Fruit fly (Drosophila melanogaster) whole organism, embryonic: ENCODE data around the gene CG42852.

Experiments
- ATbp ChIP-seq: fragments of 200-800 bp; sonication (Bioruptor generic); optimal IDR thresholded peaks from 2 replicates; lab custom pipeline; 2017; ENCODE audit warnings: missing biosample characterization, mild to moderate bottlenecking, missing genetic modification characterization, missing genetic modification reagents
- Bdp1 ChIP-seq: fragments of 200-800 bp; sonication (Bioruptor generic); optimal IDR thresholded peaks from 3 replicates; lab custom pipeline; 2016; ENCODE audit warnings: missing biosample characterization, missing genetic modification characterization
- CG10209 ChIP-seq: fragments of 200-800 bp; sonication (Bioruptor generic); optimal IDR thresholded peaks from 3 replicates; lab custom pipeline; 2017; ENCODE audit warnings: missing biosample characterization, mild to moderate bottlenecking, missing genetic modification characterization, missing genetic modification reagents
- CG1024 ChIP-seq: fragments of 200-800 bp; sonication (Bioruptor generic); IDR thresholded peaks from 2 replicates; pipeline ENCODE4 v1.3.6; 2022; ENCODE audit warnings: missing biosample characterization, missing genetic modification characterization
- CG10267 ChIP-seq: fragments of 200-800 bp; sonication (Bioruptor generic); optimal IDR thresholded peaks from 2 replicates; lab custom pipeline; 2018; ENCODE audit warnings: missing biosample characterization, mild to moderate bottlenecking, missing genetic modification characterization, moderate library complexity
- CG10543 ChIP-seq: fragments of 200-800 bp; sonication (Bioruptor generic); optimal IDR thresholded peaks from 3 replicates; lab custom pipeline; 2017; ENCODE audit warnings: missing biosample characterization, mild to moderate bottlenecking, missing genetic modification characterization, moderate library complexity
- CG11093 ChIP-seq: fragments of 200-800 bp; sonication (Bioruptor generic); IDR thresholded peaks from 3 replicates; pipeline ENCODE4 v1.3.6; 2022; ENCODE audit warnings: missing biosample characterization, missing genetic modification characterization
- CG11695 ChIP-seq: fragments of 200-800 bp; sonication (Bioruptor generic); IDR thresholded peaks from 3 replicates; pipeline ENCODE4 v1.3.6; 2022; ENCODE audit warnings: missing biosample characterization, missing genetic modification characterization
- CG11723 ChIP-seq: fragments of 200-800 bp; sonication (Bioruptor generic); optimal IDR thresholded peaks from 2 replicates; lab custom pipeline; 2017; ENCODE audit warnings: missing biosample characterization, mild to moderate bottlenecking, missing genetic modification characterization
- CG12769 ChIP-seq: fragments of 200-800 bp; sonication (Bioruptor generic); optimal IDR thresholded peaks from 2 replicates; lab custom pipeline; 2019; ENCODE audit warnings: missing biosample characterization, mild to moderate bottlenecking, missing genetic modification characterization, moderate library complexity
- CG13123 ChIP-seq: fragments of 200-800 bp; sonication (Bioruptor generic); optimal IDR thresholded peaks from 2 replicates; lab custom pipeline; 2016; ENCODE audit warnings: missing biosample characterization, missing genetic modification characterization
- CG13424 ChIP-seq: fragments of 200-800 bp; sonication (Bioruptor generic); optimal IDR thresholded peaks from 2 replicates; lab custom pipeline; 2019; ENCODE audit warnings: missing biosample characterization, mild to moderate bottlenecking, missing genetic modification characterization, moderate library complexity
- CG15011 ChIP-seq: fragments of 200-800 bp; sonication (Bioruptor generic); optimal IDR thresholded peaks from 3 replicates; lab custom pipeline; 2018; ENCODE audit warnings: missing biosample characterization, mild to moderate bottlenecking, missing genetic modification characterization
- CG15601 ChIP-seq: fragments of 200-800 bp; sonication (Bioruptor generic); optimal IDR thresholded peaks from 3 replicates; lab custom pipeline; 2019; ENCODE audit warnings: missing biosample characterization, mild to moderate bottlenecking, missing genetic modification characterization, moderate library complexity
- CG1602 ChIP-seq: fragments of 200-800 bp; sonication (Bioruptor generic); optimal IDR thresholded peaks from 3 replicates; lab custom pipeline; 2016; ENCODE audit warnings: missing biosample characterization, missing genetic modification characterization
- CG1603 ChIP-seq: fragments of 200-800 bp; sonication (Bioruptor generic); optimal IDR thresholded peaks from 2 replicates; lab custom pipeline; 2019; ENCODE audit warnings: missing biosample characterization, mild to moderate bottlenecking, missing genetic modification characterization, moderate library complexity
- CG16863 ChIP-seq: fragments of 200-800 bp; sonication (Bioruptor generic); optimal IDR thresholded peaks from 3 replicates; lab custom pipeline; 2016; ENCODE audit warnings: missing biosample characterization, missing genetic modification characterization
- CG18619 ChIP-seq: fragments of 200-800 bp; sonication (Bioruptor generic); optimal IDR thresholded peaks from 3 replicates; lab custom pipeline; 2017; ENCODE audit warnings: missing biosample characterization, mild to moderate bottlenecking, missing genetic modification characterization
- CG31388 ChIP-seq: fragments of 200-800 bp; sonication (Bioruptor generic); optimal IDR thresholded peaks from 2 replicates; lab custom pipeline; 2016; ENCODE audit warnings: missing biosample characterization, missing genetic modification characterization
- CG32767 ChIP-seq: fragments of 200-800 bp; sonication (Bioruptor generic); IDR thresholded peaks from 2 replicates; pipeline ENCODE4 v1.3.6; 2022; ENCODE audit warnings: missing biosample characterization, missing genetic modification characterization
- CG4424 ChIP-seq: fragments of 200-800 bp; sonication (Bioruptor generic); optimal IDR thresholded peaks from 3 replicates; lab custom pipeline; 2016; ENCODE audit warnings: missing biosample characterization, missing genetic modification characterization
- CG6765 ChIP-seq: fragments of 200-800 bp; sonication (Bioruptor generic); optimal IDR thresholded peaks from 3 replicates; lab custom pipeline; 2017; ENCODE audit warnings: missing biosample characterization, mild to moderate bottlenecking, missing genetic modification characterization
- CG7372 ChIP-seq: fragments of 200-800 bp; sonication (Bioruptor generic); IDR thresholded peaks from 2 replicates; pipeline ENCODE4 v1.3.6; 2022; ENCODE audit warnings: missing biosample characterization, missing genetic modification characterization
- CG7839 ChIP-seq: fragments of 200-800 bp; sonication (Bioruptor generic); optimal IDR thresholded peaks from 3 replicates; lab custom pipeline; 2018; ENCODE audit warnings: missing biosample characterization, mild to moderate bottlenecking, missing genetic modification characterization, moderate library complexity
- CG9727 ChIP-seq: fragments of 200-800 bp; sonication (Bioruptor generic); optimal IDR thresholded peaks from 3 replicates; lab custom pipeline; 2017; ENCODE audit warnings: missing biosample characterization, mild to moderate bottlenecking, missing genetic modification characterization
- E2f1 ChIP-seq: fragments of 200-800 bp; sonication (Bioruptor generic); IDR thresholded peaks from 2 replicates; pipeline ENCODE4 v1.3.6; 2022; ENCODE audit warnings: missing biosample characterization, missing genetic modification characterization
- Fer1 ChIP-seq: fragments of 200-800 bp; sonication (Bioruptor generic); optimal IDR thresholded peaks from 2 replicates; lab custom pipeline; 2017; ENCODE audit warnings: missing biosample characterization, mild to moderate bottlenecking, missing genetic modification characterization
- HLHmδ ChIP-seq: fragments of 200-800 bp; sonication (Bioruptor generic); optimal IDR thresholded peaks from 2 replicates; lab custom pipeline; 2018; ENCODE audit warnings: missing biosample characterization, mild to moderate bottlenecking, missing genetic modification characterization, moderate library complexity
- Hmx ChIP-seq: fragments of 200-800 bp; sonication (Bioruptor generic); optimal IDR thresholded peaks from 2 replicates; lab custom pipeline; 2016; ENCODE audit warnings: missing biosample characterization, missing genetic modification characterization
- NFAT ChIP-seq: fragments of 200-800 bp; sonication (Bioruptor generic); IDR thresholded peaks from 2 replicates; pipeline ENCODE4 v1.3.6; 2022; ENCODE audit warnings: missing biosample characterization, missing genetic modification characterization
- NK7.1 ChIP-seq: fragments of 200-800 bp; sonication (Bioruptor generic); optimal IDR thresholded peaks from 3 replicates; lab custom pipeline; 2016; ENCODE audit warnings: missing biosample characterization, missing genetic modification characterization
- Nf-YC ChIP-seq: fragments of 200-800 bp; optimal IDR thresholded peaks from 3 replicates; lab custom pipeline; 2019; ENCODE audit warnings: missing biosample characterization, mild to moderate bottlenecking, missing genetic modification characterization, moderate library complexity
- Oli ChIP-seq: fragments of 200-800 bp; sonication (Bioruptor generic); optimal IDR thresholded peaks from 2 replicates; lab custom pipeline; 2018; ENCODE audit warnings: missing biosample characterization, mild to moderate bottlenecking, missing genetic modification characterization, moderate library complexity
- Opbp ChIP-seq: fragments of 200-800 bp; sonication (Bioruptor generic); IDR thresholded peaks from 3 replicates; pipeline ENCODE4 v1.3.6; 2022; ENCODE audit warnings: missing biosample characterization, missing genetic modification characterization; ENCODE audit not compliant: partially characterized antibody
- Ptx1 ChIP-seq: fragments of 200-800 bp; sonication (Bioruptor generic); IDR thresholded peaks from 2 replicates; pipeline ENCODE4 v1.3.6; 2022; ENCODE audit warnings: missing biosample characterization, missing genetic modification characterization
- Sry-δ ChIP-seq: fragments of 200-800 bp; sonication (Bioruptor generic); optimal IDR thresholded peaks from 2 replicates; lab custom pipeline; 2016; ENCODE audit warnings: missing biosample characterization, missing genetic modification characterization
- az2 ChIP-seq: fragments of 200-800 bp; sonication (Bioruptor generic); optimal IDR thresholded peaks from 3 replicates; lab custom pipeline; 2016; ENCODE audit warnings: missing biosample characterization, missing genetic modification characterization
- danr ChIP-seq: fragments of 200-800 bp; sonication (Bioruptor generic); IDR thresholded peaks from 2 replicates; pipeline ENCODE4 v1.3.6; 2022; ENCODE audit warnings: missing biosample characterization, missing genetic modification characterization
- gro ChIP-seq: fragments of 200-800 bp; sonication (Bioruptor generic); optimal IDR thresholded peaks from 2 replicates; lab custom pipeline; 2016; ENCODE audit warnings: missing biosample characterization, missing genetic modification characterization
- kah ChIP-seq: fragments of 200-800 bp; sonication (Bioruptor generic); optimal IDR thresholded peaks from 2 replicates; lab custom pipeline; 2018; ENCODE audit warnings: missing biosample characterization, mild to moderate bottlenecking, missing genetic modification characterization
- kni ChIP-seq: fragments of 200-800 bp; sonication (Bioruptor generic); optimal IDR thresholded peaks from 3 replicates; lab custom pipeline; 2017; ENCODE audit warnings: mild to moderate bottlenecking, missing biosample characterization, missing genetic modification reagents, missing genetic modification characterization
- lab ChIP-seq: fragments of 200-800 bp; sonication (Bioruptor generic); optimal IDR thresholded peaks from 3 replicates; lab custom pipeline; 2017; ENCODE audit warnings: missing biosample characterization, missing genetic modification characterization, mild to moderate bottlenecking, moderate library complexity, missing genetic modification reagents
- org-1 ChIP-seq: fragments of 200-800 bp; sonication (Bioruptor generic); optimal IDR thresholded peaks from 2 replicates; lab custom pipeline; 2017; ENCODE audit warnings: missing biosample characterization, missing genetic modification characterization
- psq ChIP-seq: fragments of 200-800 bp; sonication (Bioruptor generic); optimal IDR thresholded peaks from 2 replicates; lab custom pipeline; 2017; ENCODE audit warnings: missing biosample characterization, missing genetic modification characterization
- sc ChIP-seq, 3 experiments: fragments of >200 bp in 2 of 3; fragments of 200-800 bp in 1 of 3; sonication (Bioruptor generic) in 1 of 3; optimal IDR thresholded peaks; 2 replicates in 2 of 3; 3 replicates in 1 of 3; lab custom pipeline; 2017; ENCODE audit warnings: mild to moderate bottlenecking in 1 of 3, missing biosample characterization in 1 of 3, missing genetic modification characterization in 1 of 3, missing genetic modification reagents in 1 of 3
- sim ChIP-seq: fragments of 200-800 bp; sonication (Bioruptor generic); IDR thresholded peaks from 2 replicates; pipeline ENCODE4 v1.3.6; 2022; ENCODE audit warnings: missing biosample characterization, missing genetic modification characterization
- sqz ChIP-seq: fragments of 200-800 bp; sonication (Bioruptor generic); optimal IDR thresholded peaks from 3 replicates; lab custom pipeline; 2018; ENCODE audit warnings: missing biosample characterization, mild to moderate bottlenecking, missing genetic modification characterization
- trh ChIP-seq: fragments of 200-800 bp; sonication (Bioruptor generic); optimal IDR thresholded peaks from 2 replicates; lab custom pipeline; 2016; ENCODE audit warnings: missing biosample characterization, missing genetic modification characterization
- unpg ChIP-seq: fragments of 200-800 bp; sonication (Bioruptor generic); optimal IDR thresholded peaks from 3 replicates; lab custom pipeline; 2018; ENCODE audit warnings: missing biosample characterization, mild to moderate bottlenecking, missing genetic modification characterization, moderate library complexity
- vvl ChIP-seq: fragments of 200-800 bp; sonication (Bioruptor generic); IDR thresholded peaks from 2 replicates; pipeline ENCODE4 v1.3.6; 2022; ENCODE audit warnings: missing biosample characterization, missing genetic modification characterization
- wdn ChIP-seq: fragments of 200-800 bp; sonication (Bioruptor generic); IDR thresholded peaks from 2 replicates; pipeline ENCODE4 v1.3.6; 2022; ENCODE audit warnings: missing biosample characterization, missing genetic modification characterization
- yki ChIP-seq: fragments of >200 bp; optimal IDR thresholded peaks from 3 replicates; lab custom pipeline; 2018

Gene CG42852

dm6 chr3L:16760274-16760673 is 5.0 kb downstream of the CG42852 start (continued):
- TF ChIP-seq Fer1 (GFP tag; lab: Kevin White, UChicago), result no peak
- no peak for TF ChIP-seq yki (lab: Kevin White, UChicago)
- no peak for TF ChIP-seq Opbp
- TF ChIP-seq trh (GFP tag; lab: Kevin White, UChicago), result no peak
- TF ChIP-seq CG11093 (GFP tag; lab: Robert Waterston, UW), result no peak
- no peak for TF ChIP-seq psq (GFP tag; lab: Kevin White, UChicago)
- no peak for TF ChIP-seq CG11695
- no peak for TF ChIP-seq CG32767 (GFP tag; lab: Robert Waterston, UW)
- no peak for TF ChIP-seq wdn
- TF ChIP-seq Oli (tag; lab: Kevin White, UChicago), result peak; percentile 59
- TF ChIP-seq CG10267, result peak; percentile 14
- no peak for TF ChIP-seq kni (GFP tag; lab: Kevin White, UChicago)
- TF ChIP-seq HLHmδ (GFP tag; lab: Kevin White, UChicago), result no peak
- no peak for TF ChIP-seq Bdp1 (GFP tag; lab: Kevin White, UChicago)
- TF ChIP-seq gro (GFP tag; lab: Kevin White, UChicago), result no peak
- TF ChIP-seq CG10209 (GFP tag; lab: Kevin White, UChicago), result peak; percentile 20
- TF ChIP-seq CG18619 (GFP tag; lab: Kevin White, UChicago), result peak; percentile 4
- TF ChIP-seq CG13424 (tag; lab: Kevin White, UChicago), result peak; percentile 20
- peak; percentile 39; the same call in 1 of the 2 replicates for TF ChIP-seq vvl (GFP tag; lab: Robert Waterston, UW)
- TF ChIP-seq CG6765 (GFP tag; lab: Kevin White, UChicago), result no peak
- TF ChIP-seq CG11723 (GFP tag; lab: Kevin White, UChicago), result no peak
- no peak for TF ChIP-seq Nf-YC
- TF ChIP-seq Sry-δ (GFP tag; lab: Kevin White, UChicago), result no peak
- TF ChIP-seq NFAT (GFP tag; lab: Robert Waterston, UW), result no peak
- TF ChIP-seq lab (GFP tag; lab: Kevin White, UChicago), result peak; percentile 0
- TF ChIP-seq Hmx (GFP tag; lab: Kevin White, UChicago), result no peak
- TF ChIP-seq CG31388 (GFP tag; lab: Kevin White, UChicago), result no peak
- no peak for TF ChIP-seq E2f1 (GFP tag; lab: Robert Waterston, UW)
- TF ChIP-seq CG9727 (GFP tag; lab: Kevin White, UChicago), result no peak
- TF ChIP-seq CG15011, result no peak
- no peak for TF ChIP-seq CG10543 (GFP tag; lab: Kevin White, UChicago)
- no peak for TF ChIP-seq org-1 (GFP tag; lab: Kevin White, UChicago)
- peak; percentile 35 for TF ChIP-seq CG4424 (GFP tag; lab: Kevin White, UChicago)
- TF ChIP-seq CG7839 (tag; lab: Kevin White, UChicago), result peak; percentile 52
- TF ChIP-seq CG12769 (tag; lab: Kevin White, UChicago), result peak; percentile 44
- no peak for TF ChIP-seq CG7372 (GFP tag; lab: Robert Waterston, UW)
- TF ChIP-seq CG16863 (GFP tag; lab: Kevin White, UChicago), result peak; percentile 39
- peak; percentile 64 for TF ChIP-seq az2 (GFP tag; lab: Kevin White, UChicago)
- peak; percentile 43; the same call in 1 of the 2 replicates for TF ChIP-seq Ptx1 (GFP tag; lab: Robert Waterston, UW)
- peak; percentile 8 for TF ChIP-seq CG1602 (GFP tag; lab: Kevin White, UChicago)
- TF ChIP-seq sc (optimal IDR thresholded peaks at IDR 0.05; lab: Kevin White, UChicago), result no peak
- peak; percentile 36 for TF ChIP-seq sc (GFP tag; optimal IDR thresholded peaks at IDR 0.05; lab: Kevin White, UChicago)
- TF ChIP-seq ATbp, result peak; percentile 8
- no peak for TF ChIP-seq CG1024 (GFP tag; lab: Robert Waterston, UW)
- TF ChIP-seq unpg (GFP tag; lab: Kevin White, UChicago), result peak; percentile 46
- peak; percentile 60 for TF ChIP-seq CG15601 (tag; lab: Kevin White, UChicago)
- no peak for TF ChIP-seq kah
- TF ChIP-seq danr (GFP tag; lab: Robert Waterston, UW), result no peak
- no peak for TF ChIP-seq CG13123 (GFP tag; lab: Kevin White, UChicago)
- no peak for TF ChIP-seq sqz (GFP tag; lab: Kevin White, UChicago)
- TF ChIP-seq sim (GFP tag; lab: Robert Waterston, UW), result no peak
- TF ChIP-seq NK7.1 (GFP tag; lab: Kevin White, UChicago), result no peak
- peak; percentile 69 for TF ChIP-seq CG1603 (tag; lab: Kevin White, UChicago)
